Fruit fly (Drosophila melanogaster) whole organism, adult: ENCODE results near the gene OtopLa.
A peak's percentile ranks its signal among the peaks of the same experiment; 100 is the strongest.

ENCODE experiments used
- CG11617 ChIP-seq: fragments of 200-800 bp; sonication (Bioruptor generic); optimal IDR thresholded peaks from 2 replicates; lab custom pipeline; 2017; ENCODE audit warnings: mild to moderate bottlenecking, missing biosample characterization, missing genetic modification reagents, missing genetic modification characterization
- CG12768 ChIP-seq: fragments of 200-800 bp; sonication (Bioruptor generic); optimal IDR thresholded peaks from 2 replicates; lab custom pipeline; 2017; ENCODE audit warnings: missing biosample characterization, missing genetic modification characterization, mild to moderate bottlenecking, moderate library complexity, missing genetic modification reagents
- CG14711 ChIP-seq: fragments of 200-800 bp; sonication (Bioruptor generic); optimal IDR thresholded peaks from 2 replicates; lab custom pipeline; 2018; ENCODE audit warnings: missing biosample characterization, mild to moderate bottlenecking, missing genetic modification characterization, moderate library complexity
- CG1620 ChIP-seq: fragments of 200-800 bp; sonication (Bioruptor generic); optimal IDR thresholded peaks from 2 replicates; lab custom pipeline; 2016; ENCODE audit warnings: missing biosample characterization, missing genetic modification characterization
- CG33017 ChIP-seq: fragments of 200-800 bp; sonication (Bioruptor generic); optimal IDR thresholded peaks from 2 replicates; lab custom pipeline; 2018; ENCODE audit warnings: missing biosample characterization, mild to moderate bottlenecking, missing genetic modification characterization, moderate library complexity
- CG5204 ChIP-seq: fragments of 200-800 bp; sonication (Bioruptor generic); optimal IDR thresholded peaks from 2 replicates; lab custom pipeline; 2016; ENCODE audit warnings: missing biosample characterization, missing genetic modification characterization
- CG7045 ChIP-seq: fragments of 200-800 bp; sonication (Bioruptor generic); optimal IDR thresholded peaks from 2 replicates; lab custom pipeline; 2017; ENCODE audit warnings: missing biosample characterization, mild to moderate bottlenecking, missing genetic modification characterization
- CG7101 ChIP-seq: fragments of 200-800 bp; sonication (Bioruptor generic); optimal IDR thresholded peaks from 2 replicates; lab custom pipeline; 2018; ENCODE audit warnings: missing biosample characterization, mild to moderate bottlenecking, missing genetic modification characterization, moderate library complexity
- Clk ChIP-seq: fragments of 200-800 bp; sonication (Bioruptor generic); optimal IDR thresholded peaks from 2 replicates; lab custom pipeline; 2017; ENCODE audit warnings: missing biosample characterization, missing genetic modification characterization
- Crg-1 ChIP-seq: fragments of 200-800 bp; sonication (Bioruptor generic); optimal IDR thresholded peaks from 2 replicates; lab custom pipeline; 2016; ENCODE audit warnings: missing biosample characterization, missing genetic modification characterization
- Hr96 ChIP-seq: fragments of 200-800 bp; sonication (Bioruptor generic); optimal IDR thresholded peaks from 2 replicates; lab custom pipeline; 2016; ENCODE audit warnings: missing biosample characterization, missing genetic modification characterization
- Mnt ChIP-seq: fragments of 200-800 bp; sonication (Bioruptor generic); optimal IDR thresholded peaks from 2 replicates; lab custom pipeline; 2016; ENCODE audit warnings: missing biosample characterization, mild to moderate bottlenecking, missing genetic modification characterization
- bab1 ChIP-seq: fragments of 200-800 bp; sonication (Bioruptor generic); optimal IDR thresholded peaks from 3 replicates; lab custom pipeline; 2019; ENCODE audit warnings: missing biosample characterization, mild to moderate bottlenecking, missing genetic modification characterization, moderate library complexity
- cic ChIP-seq: fragments of 200-800 bp; sonication (Bioruptor generic); optimal IDR thresholded peaks from 2 replicates; lab custom pipeline; 2017; ENCODE audit warnings: missing biosample characterization, mild to moderate bottlenecking, missing genetic modification characterization, moderate library complexity
- cnc ChIP-seq, 2 experiments: fragments of >200 bp; optimal IDR thresholded peaks; 2 replicates each; lab custom pipeline; 2017
- kay ChIP-seq: fragments of 200-800 bp; sonication (Bioruptor generic); peaks from one replicate; lab custom pipeline; 2016; ENCODE audit warnings: missing biosample characterization, missing genetic modification characterization, borderline replicate concordance
- ovo ChIP-seq: fragments of 200-800 bp; sonication (Bioruptor generic); optimal IDR thresholded peaks from 2 replicates; lab custom pipeline; 2016; ENCODE audit warnings: missing biosample characterization, missing genetic modification characterization
- pad ChIP-seq: fragments of 200-800 bp; sonication (Bioruptor generic); optimal IDR thresholded peaks from 3 replicates; lab custom pipeline; 2017; ENCODE audit warnings: missing biosample characterization, missing genetic modification characterization, mild to moderate bottlenecking, moderate library complexity, missing genetic modification reagents
- tj ChIP-seq: fragments of 200-800 bp; sonication (Bioruptor generic); optimal IDR thresholded peaks from 3 replicates; lab custom pipeline; 2017; ENCODE audit warnings: missing biosample characterization, mild to moderate bottlenecking, missing genetic modification characterization, moderate library complexity
- toe ChIP-seq: fragments of 200-800 bp; sonication (Bioruptor generic); optimal IDR thresholded peaks from 2 replicates; lab custom pipeline; 2016; ENCODE audit warnings: missing biosample characterization, missing genetic modification characterization

Gene OtopLa

dm6 chrX:5678178-5678470 is 29.8 kb upstream of the OtopLa start:
- TF ChIP-seq pad (GFP tag; lab: Kevin White, UChicago), result no peak
- peak in 1 of 2 experiments; percentile 9 for TF ChIP-seq cnc (optimal IDR thresholded peaks at IDR 0.05; lab: Kevin White, UChicago)
- peak; percentile 66 for TF ChIP-seq ovo

dm6 chrX:5677400-5678177 is 29.3 kb upstream of the OtopLa start:
- TF ChIP-seq CG33017 (no peak), CG7101 (tag; lab: Kevin White, UChicago) (peak; percentile 85), CG7045 (peak; percentile 4), toe (peak; percentile 22), Crg-1 (GFP tag; lab: Kevin White, UChicago) (peak; percentile 78), kay (GFP tag; lab: Kevin White, UChicago) (no peak), ovo (peak; percentile 98), pad (GFP tag; lab: Kevin White, UChicago) (peak; percentile 64), cic (GFP tag; lab: Kevin White, UChicago) (no peak), Clk (GFP tag; lab: Kevin White, UChicago) (no peak), CG12768 (GFP tag; lab: Kevin White, UChicago) (peak; percentile 12), Hr96 (GFP tag; lab: Kevin White, UChicago) (peak; percentile 67), CG14711 (tag; lab: Kevin White, UChicago) (peak; percentile 67), tj (GFP tag; lab: Kevin White, UChicago) (no peak), cnc (optimal IDR thresholded peaks at IDR 0.05; lab: Kevin White, UChicago) (no peak), CG5204 (GFP tag; lab: Kevin White, UChicago) (peak; percentile 13), Mnt (GFP tag; lab: Kevin White, UChicago) (peak; percentile 53), CG1620 (GFP tag; lab: Kevin White, UChicago) (peak; percentile 76), CG11617 (GFP tag; lab: Kevin White, UChicago) (peak; percentile 52), bab1 (GFP tag; lab: Kevin White, UChicago) (no peak)

- no peak for TF ChIP-seq CG1620 (GFP tag; lab: Kevin White, UChicago)
- TF ChIP-seq CG14711 (tag; lab: Kevin White, UChicago), result no peak
These were observed 28.6 kb upstream of the OtopLa start for dm6 chrX:5676855-5677254.

- TF ChIP-seq Crg-1 (GFP tag; lab: Kevin White, UChicago), result peak; percentile 78
- peak; percentile 34 for TF ChIP-seq CG12768 (GFP tag; lab: Kevin White, UChicago)
- TF ChIP-seq cnc (optimal IDR thresholded peaks at IDR 0.05; lab: Kevin White, UChicago), result no peak
- TF ChIP-seq CG14711 (tag; lab: Kevin White, UChicago), result peak; percentile 40
- no peak for TF ChIP-seq CG33017
- peak; percentile 96 for TF ChIP-seq Mnt (GFP tag; lab: Kevin White, UChicago)
- peak; percentile 49 for TF ChIP-seq CG1620 (GFP tag; lab: Kevin White, UChicago)
- TF ChIP-seq ovo, result peak; percentile 45
- peak; percentile 55 for TF ChIP-seq pad (GFP tag; lab: Kevin White, UChicago)
- no peak for TF ChIP-seq kay (GFP tag; lab: Kevin White, UChicago)
- peak; percentile 84 for TF ChIP-seq bab1 (GFP tag; lab: Kevin White, UChicago)
- TF ChIP-seq cic (GFP tag; lab: Kevin White, UChicago), result no peak
- peak; percentile 21 for TF ChIP-seq toe
- TF ChIP-seq tj (GFP tag; lab: Kevin White, UChicago), result peak; percentile 53
- TF ChIP-seq CG11617 (GFP tag; lab: Kevin White, UChicago), result peak; percentile 76
- TF ChIP-seq Hr96 (GFP tag; lab: Kevin White, UChicago), result peak; percentile 83
- TF ChIP-seq CG7045, result no peak
- TF ChIP-seq CG7101 (tag; lab: Kevin White, UChicago), result peak; percentile 71
- TF ChIP-seq Clk (GFP tag; lab: Kevin White, UChicago), result no peak
These were observed 24.2 kb upstream of the OtopLa start, which contains the start of gene RpL35 for dm6 chrX:5672243-5673051. TSS of gene RpL35 (plus strand) at chrX:5672401.

dm6 chrX:5671537-5672029 is 23.3 kb upstream of the OtopLa start, which contains the start of gene Rab18:
TSS of gene Rab18 (minus strand) at chrX:5671812.
- peak; percentile 62 for TF ChIP-seq CG12768 (GFP tag; lab: Kevin White, UChicago)
- peak; percentile 23 for TF ChIP-seq ovo
- TF ChIP-seq toe, result peak; percentile 63
- peak; percentile 1 for TF ChIP-seq Crg-1 (GFP tag; lab: Kevin White, UChicago)
- TF ChIP-seq Clk (GFP tag; lab: Kevin White, UChicago), result no peak
- peak; percentile 13 for TF ChIP-seq CG7101 (tag; lab: Kevin White, UChicago)
- TF ChIP-seq pad (GFP tag; lab: Kevin White, UChicago), result no peak
- TF ChIP-seq CG1620 (GFP tag; lab: Kevin White, UChicago), result peak; percentile 60
- no peak for TF ChIP-seq kay (GFP tag; lab: Kevin White, UChicago)
- no peak for TF ChIP-seq CG33017
- peak; percentile 72 for TF ChIP-seq Mnt (GFP tag; lab: Kevin White, UChicago)
- no peak for TF ChIP-seq CG5204 (GFP tag; lab: Kevin White, UChicago)
- TF ChIP-seq CG14711 (tag; lab: Kevin White, UChicago), result no peak
- no peak for TF ChIP-seq cic (GFP tag; lab: Kevin White, UChicago)
- no peak for TF ChIP-seq CG11617 (GFP tag; lab: Kevin White, UChicago)
- TF ChIP-seq Hr96 (GFP tag; lab: Kevin White, UChicago), result no peak
- peak; percentile 16 for TF ChIP-seq bab1 (GFP tag; lab: Kevin White, UChicago)
